Fruit fly (Drosophila melanogaster) whole organism, embryonic: ENCODE results near the gene CG5334.
A peak's percentile ranks its signal among the peaks of the same experiment; 100 is the strongest.

Experiments used
- Atf-2 ChIP-seq: fragments of 200-800 bp; sonication (Bioruptor generic); optimal IDR thresholded peaks from 2 replicates; lab custom pipeline; 2016; ENCODE audit warnings: missing biosample characterization, missing genetic modification characterization
- CG10274 ChIP-seq: fragments of 200-800 bp; sonication (Bioruptor generic); optimal IDR thresholded peaks from 3 replicates; lab custom pipeline; 2017; ENCODE audit warnings: missing biosample characterization, mild to moderate bottlenecking, missing genetic modification characterization
- CG10959 ChIP-seq: fragments of 200-800 bp; sonication (Bioruptor generic); IDR thresholded peaks from 2 replicates; pipeline ENCODE4 v1.3.6; 2022; ENCODE audit warnings: missing biosample characterization, missing genetic modification characterization
- CG11723 ChIP-seq: fragments of 200-800 bp; sonication (Bioruptor generic); optimal IDR thresholded peaks from 2 replicates; lab custom pipeline; 2017; ENCODE audit warnings: missing biosample characterization, mild to moderate bottlenecking, missing genetic modification characterization
- CG12769 ChIP-seq: fragments of 200-800 bp; sonication (Bioruptor generic); optimal IDR thresholded peaks from 2 replicates; lab custom pipeline; 2019; ENCODE audit warnings: missing biosample characterization, mild to moderate bottlenecking, missing genetic modification characterization, moderate library complexity
- CG14014 ChIP-seq: fragments of 200-800 bp; sonication (Bioruptor generic); IDR thresholded peaks from 2 replicates; pipeline ENCODE4 v1.3.6; 2022; ENCODE audit warnings: missing biosample characterization, missing genetic modification characterization
- CG14860 ChIP-seq: fragments of 200-800 bp; sonication (Bioruptor generic); IDR thresholded peaks from 3 replicates; pipeline ENCODE4 v1.3.6; 2022; ENCODE audit warnings: missing biosample characterization, missing genetic modification characterization; ENCODE audit not compliant: partially characterized antibody
- CG1529 ChIP-seq: fragments of 200-800 bp; sonication (Bioruptor generic); optimal IDR thresholded peaks from 3 replicates; lab custom pipeline; 2018; ENCODE audit warnings: missing biosample characterization, missing genetic modification characterization
- CG1647 ChIP-seq: fragments of 200-800 bp; sonication (Bioruptor generic); optimal IDR thresholded peaks from 3 replicates; lab custom pipeline; 2016; ENCODE audit warnings: missing biosample characterization, missing genetic modification characterization
- CG2889 ChIP-seq: fragments of 200-800 bp; sonication (Bioruptor generic); IDR thresholded peaks from 3 replicates; pipeline ENCODE4 v1.3.6; 2022; ENCODE audit warnings: missing biosample characterization, missing genetic modification characterization
- CG30020 ChIP-seq: fragments of 200-800 bp; optimal IDR thresholded peaks from 2 replicates; lab custom pipeline; 2019; ENCODE audit warnings: missing biosample characterization, mild to moderate bottlenecking, missing genetic modification characterization, moderate library complexity
- CG30403 ChIP-seq: fragments of 200-800 bp; sonication (Bioruptor generic); optimal IDR thresholded peaks from 3 replicates; lab custom pipeline; 2016; ENCODE audit warnings: missing biosample characterization, missing genetic modification characterization
- CG31441 ChIP-seq: fragments of 200-800 bp; sonication (Bioruptor generic); IDR thresholded peaks from 2 replicates; pipeline ENCODE4 v1.3.6; 2022; ENCODE audit warnings: missing biosample characterization, missing genetic modification characterization
- CG3281 ChIP-seq: fragments of 200-800 bp; sonication (Bioruptor generic); optimal IDR thresholded peaks from 3 replicates; lab custom pipeline; 2017; ENCODE audit warnings: missing biosample characterization, mild to moderate bottlenecking, missing genetic modification characterization
- CG3407 ChIP-seq: fragments of 200-800 bp; sonication (Bioruptor generic); optimal IDR thresholded peaks from 2 replicates; lab custom pipeline; 2018; ENCODE audit warnings: missing biosample characterization, mild to moderate bottlenecking, missing genetic modification characterization
- CG4328 ChIP-seq: fragments of 200-800 bp; sonication (Bioruptor generic); optimal IDR thresholded peaks from 3 replicates; lab custom pipeline; 2017; ENCODE audit warnings: missing biosample characterization, missing genetic modification reagents, missing genetic modification characterization
- CG4404 ChIP-seq: fragments of 200-800 bp; sonication (Bioruptor generic); IDR thresholded peaks from 2 replicates; pipeline ENCODE4 v1.3.6; 2022; ENCODE audit warnings: missing biosample characterization, missing genetic modification characterization
- CG4820 ChIP-seq: fragments of 200-800 bp; sonication (Bioruptor generic); optimal IDR thresholded peaks from 3 replicates; lab custom pipeline; 2016; ENCODE audit warnings: missing biosample characterization, missing genetic modification characterization
- CG5245 ChIP-seq: fragments of 200-800 bp; sonication (Bioruptor generic); optimal IDR thresholded peaks from 3 replicates; lab custom pipeline; 2016; ENCODE audit warnings: missing biosample characterization, missing genetic modification characterization
- CG6854 ChIP-seq: fragments of 200-800 bp; sonication (Bioruptor generic); optimal IDR thresholded peaks from 3 replicates; lab custom pipeline; 2017; ENCODE audit warnings: missing biosample characterization, mild to moderate bottlenecking, missing genetic modification characterization
- CG7271 ChIP-seq: fragments of 200-800 bp; sonication (Bioruptor generic); optimal IDR thresholded peaks from 2 replicates; lab custom pipeline; 2018; ENCODE audit warnings: missing biosample characterization, mild to moderate bottlenecking, missing genetic modification characterization, moderate library complexity
- Camta ChIP-seq: fragments of 200-800 bp; sonication (Bioruptor generic); optimal IDR thresholded peaks from 2 replicates; lab custom pipeline; 2016; ENCODE audit warnings: missing biosample characterization, missing genetic modification characterization
- Drgx ChIP-seq: fragments of 200-800 bp; sonication (Bioruptor generic); IDR thresholded peaks from 2 replicates; pipeline ENCODE4 v1.3.6; 2022; ENCODE audit warnings: missing biosample characterization, missing genetic modification characterization
- HHEX ChIP-seq: fragments of 200-800 bp; sonication (Bioruptor generic); optimal IDR thresholded peaks from 3 replicates; lab custom pipeline; 2017; ENCODE audit warnings: missing biosample characterization, mild to moderate bottlenecking, missing genetic modification characterization, missing genetic modification reagents
- Hmx ChIP-seq: fragments of 200-800 bp; sonication (Bioruptor generic); optimal IDR thresholded peaks from 2 replicates; lab custom pipeline; 2016; ENCODE audit warnings: missing biosample characterization, missing genetic modification characterization
- Oli ChIP-seq: fragments of 200-800 bp; sonication (Bioruptor generic); optimal IDR thresholded peaks from 2 replicates; lab custom pipeline; 2018; ENCODE audit warnings: missing biosample characterization, mild to moderate bottlenecking, missing genetic modification characterization, moderate library complexity
- PHDP ChIP-seq: fragments of 200-800 bp; sonication (Bioruptor generic); optimal IDR thresholded peaks from 3 replicates; lab custom pipeline; 2018; ENCODE audit warnings: missing biosample characterization, mild to moderate bottlenecking, missing genetic modification characterization, moderate library complexity
- Poxn ChIP-seq: fragments of 200-800 bp; sonication (Bioruptor generic); IDR thresholded peaks from 2 replicates; pipeline ENCODE4 v1.3.6; 2022; ENCODE audit warnings: missing biosample characterization, missing genetic modification characterization
- Rx ChIP-seq: fragments of 200-800 bp; sonication (Bioruptor generic); IDR thresholded peaks from 2 replicates; pipeline ENCODE4 v1.3.6; 2022; ENCODE audit warnings: missing biosample characterization, missing genetic modification characterization
- Xrp1 ChIP-seq: fragments of 200-800 bp; sonication (Bioruptor generic); IDR thresholded peaks from 2 replicates; pipeline ENCODE4 v1.3.6; 2022; ENCODE audit warnings: missing biosample characterization, missing genetic modification characterization
- ab ChIP-seq: fragments of 200-800 bp; sonication (Bioruptor generic); optimal IDR thresholded peaks from 2 replicates; lab custom pipeline; 2016; ENCODE audit warnings: missing biosample characterization, missing genetic modification characterization
- al ChIP-seq: fragments of 200-800 bp; sonication (Bioruptor generic); IDR thresholded peaks from 2 replicates; pipeline ENCODE4 v1.3.6; 2022; ENCODE audit warnings: missing biosample characterization, missing genetic modification characterization
- crol ChIP-seq: fragments of 200-800 bp; sonication (Bioruptor generic); IDR thresholded peaks from 2 replicates; pipeline ENCODE4 v1.3.6; 2022; ENCODE audit warnings: missing biosample characterization, missing genetic modification characterization
- disco-r ChIP-seq: fragments of 200-800 bp; sonication (Bioruptor generic); optimal IDR thresholded peaks from 2 replicates; lab custom pipeline; 2016; ENCODE audit warnings: missing biosample characterization, missing genetic modification characterization
- ham ChIP-seq: fragments of 200-800 bp; sonication (Bioruptor generic); IDR thresholded peaks from 2 replicates; pipeline ENCODE4 v1.3.6; 2022; ENCODE audit warnings: missing biosample characterization, missing genetic modification characterization
- lilli ChIP-seq: fragments of 200-800 bp; sonication (Bioruptor generic); optimal IDR thresholded peaks from 3 replicates; lab custom pipeline; 2016; ENCODE audit warnings: missing biosample characterization, missing genetic modification characterization
- mirr ChIP-seq: fragments of 200-800 bp; sonication (Bioruptor generic); optimal IDR thresholded peaks from 3 replicates; lab custom pipeline; 2018; ENCODE audit warnings: missing biosample characterization, mild to moderate bottlenecking, missing genetic modification characterization
- nerfin-1 ChIP-seq: fragments of 200-800 bp; sonication (Bioruptor generic); optimal IDR thresholded peaks from 3 replicates; lab custom pipeline; 2019; ENCODE audit warnings: missing biosample characterization, mild to moderate bottlenecking, missing genetic modification characterization, moderate library complexity
- pb ChIP-seq: fragments of 200-800 bp; sonication (Bioruptor generic); optimal IDR thresholded peaks from 3 replicates; lab custom pipeline; 2016; ENCODE audit warnings: missing biosample characterization, missing genetic modification characterization
- pfk ChIP-seq: fragments of 200-800 bp; sonication (Bioruptor generic); optimal IDR thresholded peaks from 2 replicates; lab custom pipeline; 2018; ENCODE audit warnings: missing biosample characterization, mild to moderate bottlenecking, missing genetic modification characterization, moderate library complexity
- pita ChIP-seq: fragments of 200-800 bp; sonication (Bioruptor generic); optimal IDR thresholded peaks from 2 replicates; lab custom pipeline; 2017; ENCODE audit warnings: missing biosample characterization, mild to moderate bottlenecking, missing genetic modification characterization
- prd ChIP-seq, 3 experiments: fragments of >200 bp in 2 of 3; fragments of 200-800 bp in 1 of 3; sonication (Bioruptor generic) in 1 of 3; optimal IDR thresholded peaks in 2 of 3; IDR thresholded peaks in 1 of 3; 2 replicates in 2 of 3; 3 replicates in 1 of 3; pipeline versions ENCODE4 v1.3.6 to Lab custom; 2017 to 2022; ENCODE audit warnings: missing biosample characterization in 1 of 3, missing genetic modification characterization in 1 of 3
- tgo ChIP-seq: fragments of 200-800 bp; sonication (Bioruptor generic); IDR thresholded peaks from 3 replicates; pipeline ENCODE4 v1.3.6; 2022; ENCODE audit warnings: missing biosample characterization, missing genetic modification characterization
- twi ChIP-seq: fragments of 200-800 bp; optimal IDR thresholded peaks from 2 replicates; lab custom pipeline; 2019; ENCODE audit warnings: missing biosample characterization, mild to moderate bottlenecking, missing genetic modification characterization, moderate library complexity
- unc-4 ChIP-seq: fragments of 200-800 bp; sonication (Bioruptor generic); IDR thresholded peaks from 2 replicates; pipeline ENCODE4 v1.3.6; 2022; ENCODE audit warnings: missing biosample characterization, missing genetic modification characterization; ENCODE audit not compliant: partially characterized antibody
- yki ChIP-seq: fragments of >200 bp; optimal IDR thresholded peaks from 3 replicates; lab custom pipeline; 2018

Gene CG5334

DNA sequence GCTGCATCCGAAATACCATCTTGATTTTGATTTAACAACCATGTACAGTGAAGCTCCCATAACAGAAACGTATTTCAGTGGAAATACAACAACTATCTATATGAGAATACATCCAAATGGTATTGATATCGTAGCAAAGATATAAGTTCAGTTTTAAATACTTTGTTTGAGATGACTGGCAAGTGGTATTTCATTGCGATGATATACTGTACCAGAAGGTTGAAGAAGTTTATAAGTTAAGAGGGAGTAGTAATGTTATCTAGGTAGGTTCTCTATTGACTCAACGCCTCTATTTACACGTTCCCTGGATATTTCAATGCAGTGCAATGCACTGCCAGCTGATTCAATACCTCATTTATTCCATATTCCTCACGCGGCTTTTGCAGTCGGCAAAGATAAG is 30.5 kb downstream of the CG5334 start (continued):
- TF ChIP-seq CG31441 (GFP tag; lab: Robert Waterston, UW) (0 out of 2 replicates have a peak, but pooled peaks have one; percentile 21), al (GFP tag; lab: Robert Waterston, UW) (no peak), Camta (GFP tag; lab: Kevin White, UChicago) (peak; percentile 8), CG3281 (no peak), CG4820 (GFP tag; lab: Kevin White, UChicago) (no peak), CG5245 (GFP tag; lab: Kevin White, UChicago) (no peak), pita (GFP tag; lab: Kevin White, UChicago) (no peak), Oli (tag; lab: Kevin White, UChicago) (peak; percentile 7), nerfin-1 (tag; lab: Kevin White, UChicago) (no peak), CG14014 (GFP tag; lab: Robert Waterston, UW) (no peak), CG4404 (GFP tag; lab: Robert Waterston, UW) (no peak), CG11723 (GFP tag; lab: Kevin White, UChicago) (no peak), pfk (GFP tag; lab: Kevin White, UChicago) (no peak), ab (no peak), pb (no peak), PHDP (tag; lab: Kevin White, UChicago) (no peak), prd (optimal IDR thresholded peaks at IDR 0.05; lab: Kevin White, UChicago) (no peak), prd (GFP tag; IDR thresholded peaks at IDR 0.05; lab: Robert Waterston, UW) (peak; percentile 24; the same call in 1 of the 3 replicates), Xrp1 (GFP tag; lab: Robert Waterston, UW) (peak; percentile 46), CG10274 (GFP tag; lab: Kevin White, UChicago) (no peak), CG1529 (GFP tag; lab: Kevin White, UChicago) (no peak), CG3407 (GFP tag; lab: Kevin White, UChicago) (peak; percentile 28), Poxn (GFP tag; lab: Robert Waterston, UW) (no peak), tgo (GFP tag; lab: Robert Waterston, UW) (no peak), disco-r (GFP tag; lab: Kevin White, UChicago) (no peak), CG1647 (GFP tag; lab: Kevin White, UChicago) (no peak), yki (lab: Kevin White, UChicago) (no peak), CG30403 (GFP tag; lab: Kevin White, UChicago) (no peak), ham (GFP tag; lab: Robert Waterston, UW) (no peak), unc-4 (GFP tag; lab: Robert Waterston, UW) (no peak), CG14860 (GFP tag; lab: Robert Waterston, UW) (no peak), CG4328 (GFP tag; lab: Kevin White, UChicago) (no peak), CG12769 (tag; lab: Kevin White, UChicago) (peak; percentile 4), Drgx (0 out of 2 replicates have a peak, but pooled peaks have one; percentile 24), CG30020 (tag; lab: Kevin White, UChicago) (no peak), lilli (GFP tag; lab: Kevin White, UChicago) (no peak), CG2889 (no peak), crol (no peak), mirr (no peak), Rx (no peak), CG6854 (GFP tag; lab: Kevin White, UChicago) (no peak), CG7271 (tag; lab: Kevin White, UChicago) (no peak), twi (tag; lab: Kevin White, UChicago) (no peak), Hmx (GFP tag; lab: Kevin White, UChicago) (no peak), HHEX (no peak), CG10959 (GFP tag; lab: Robert Waterston, UW) (no peak), Atf-2 (no peak)
